Worm (Caenorhabditis elegans) whole organism, midembryonic: Measurements from ENCODE around the gene T13G4.1.

Experiments used
- T22C8.4 ChIP-seq: fragments of 200-800 bp; sonication (Bioruptor generic); IDR thresholded peaks from 2 replicates; pipeline ENCODE4 v1.3.6; 2022; ENCODE audit warnings: missing genetic modification characterization, missing compliant biosample characterization
- cog-1 ChIP-seq: sonication (generic microtip); optimal IDR thresholded peaks from 2 replicates; lab custom pipeline; 2016; ENCODE audit warnings: missing genetic modification characterization, missing compliant biosample characterization
- med-1 ChIP-seq: sonication (generic microtip); optimal IDR thresholded peaks from 2 replicates; lab custom pipeline; 2017; ENCODE audit warnings: missing genetic modification characterization, mild to moderate bottlenecking, missing compliant biosample characterization, antibody characterized with exemption, missing genetic modification reagents; ENCODE audit not compliant: insufficient read depth
- ref-1 ChIP-seq: fragments of 200-800 bp; sonication (Bioruptor generic); conservative IDR thresholded peaks from 2 replicates; pipeline ENCODE4 v1.3.6; 2022; ENCODE audit warnings: missing genetic modification reagents, missing genetic modification characterization, missing compliant biosample characterization
- tab-1 ChIP-seq: fragments of 200-800 bp; sonication (Bioruptor generic); IDR thresholded peaks from 2 replicates; pipeline ENCODE4 v1.3.6; 2022; ENCODE audit warnings: missing genetic modification characterization, missing compliant biosample characterization
- ztf-29 ChIP-seq: fragments of 200-800 bp; sonication (Bioruptor generic); IDR thresholded peaks from 2 replicates; pipeline ENCODE4 v1.3.6; 2022; ENCODE audit warnings: missing genetic modification reagents, missing genetic modification characterization, missing compliant biosample characterization

DNA sequence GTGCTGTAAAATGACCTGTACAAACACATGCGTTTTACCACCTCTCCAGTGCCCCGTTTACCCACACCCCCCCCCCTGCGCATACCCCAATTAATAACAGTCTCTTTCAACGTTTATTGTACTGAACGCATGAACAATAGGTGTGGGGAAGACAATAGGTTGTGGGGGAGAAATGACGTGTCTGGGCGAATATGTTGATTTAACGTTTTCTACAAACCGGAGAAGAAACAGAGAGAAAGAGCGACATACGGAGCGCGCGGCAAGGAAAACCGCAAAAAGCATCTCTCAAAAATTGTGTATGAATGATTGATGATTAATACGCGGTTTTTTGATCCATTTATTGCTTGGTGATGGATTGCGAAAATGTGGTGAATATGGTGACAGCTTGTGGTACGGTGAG lies 30.9 kb downstream of the T13G4.1 start:
- TF ChIP-seq ref-1 (GFP tag; lab: Robert Waterston, UW) = no peak
- TF ChIP-seq T22C8.4 (GFP tag; lab: Robert Waterston, UW) = no peak
- no peak for TF ChIP-seq cog-1 (tag; lab: Kevin White, UChicago)
- 0 out of 2 replicates have a peak, but pooled peaks have one; percentile 43 for TF ChIP-seq tab-1 (GFP tag; lab: Robert Waterston, UW)
- no peak for TF ChIP-seq ztf-29 (GFP tag; lab: Robert Waterston, UW)
- no peak for TF ChIP-seq med-1 (GFP tag; lab: Kevin White, UChicago)
